Fruit fly (Drosophila melanogaster): ENCODE results near the gene iPLA2-VIA.

The iPLA2-VIA gene

DNA sequence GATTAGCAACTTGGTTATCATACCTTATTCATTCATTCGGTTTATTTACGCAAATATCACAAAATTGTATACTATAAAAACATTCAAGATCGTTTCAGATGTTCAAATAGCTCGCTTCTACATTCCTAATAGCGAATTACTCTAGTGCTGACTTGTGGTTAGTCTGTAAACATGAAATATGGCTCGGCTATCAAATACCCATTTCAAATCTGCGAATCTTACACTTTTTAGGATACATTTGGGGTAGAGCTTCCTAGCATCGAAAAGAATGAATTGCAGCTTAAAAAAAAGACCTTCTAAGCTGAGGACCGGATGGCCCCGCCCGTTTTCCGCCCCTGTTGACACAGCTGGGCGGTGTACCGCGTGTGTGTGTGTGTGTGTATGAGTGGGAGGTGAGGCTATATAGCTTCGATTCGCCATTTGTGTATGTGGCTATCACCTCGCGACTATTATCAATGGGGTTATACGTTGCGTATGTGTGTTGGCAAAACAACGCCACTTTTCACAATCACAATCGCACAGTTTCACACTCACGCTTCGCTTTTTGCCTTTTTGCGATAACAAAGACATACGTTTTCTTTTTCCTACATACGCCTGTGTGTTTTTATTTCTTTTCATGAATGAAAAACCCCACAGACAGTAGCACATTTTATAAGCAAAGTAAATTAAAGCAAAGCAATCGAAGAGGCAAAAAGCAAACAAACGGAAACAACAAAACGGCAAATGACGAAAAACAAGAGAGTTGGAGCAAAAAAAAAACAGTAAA is 17.4 kb downstream of the iPLA2-VIA start (continued):
- TF ChIP-seq CG34224 (GFP tag; IDR thresholded peaks at IDR 0.05; ENCODE audit: partially characterized antibody): peak; percentile 28; the same call in 1 of the 3 replicates
- peak; percentile 25 for TF ChIP-seq Hmr (GFP tag; optimal IDR thresholded peaks at IDR 0.05)
- no peak for TF ChIP-seq CG11085 (GFP tag; IDR thresholded peaks at IDR 0.05)
- TF ChIP-seq cwo (GFP tag; optimal IDR thresholded peaks at IDR 0.05): no peak

DNA sequence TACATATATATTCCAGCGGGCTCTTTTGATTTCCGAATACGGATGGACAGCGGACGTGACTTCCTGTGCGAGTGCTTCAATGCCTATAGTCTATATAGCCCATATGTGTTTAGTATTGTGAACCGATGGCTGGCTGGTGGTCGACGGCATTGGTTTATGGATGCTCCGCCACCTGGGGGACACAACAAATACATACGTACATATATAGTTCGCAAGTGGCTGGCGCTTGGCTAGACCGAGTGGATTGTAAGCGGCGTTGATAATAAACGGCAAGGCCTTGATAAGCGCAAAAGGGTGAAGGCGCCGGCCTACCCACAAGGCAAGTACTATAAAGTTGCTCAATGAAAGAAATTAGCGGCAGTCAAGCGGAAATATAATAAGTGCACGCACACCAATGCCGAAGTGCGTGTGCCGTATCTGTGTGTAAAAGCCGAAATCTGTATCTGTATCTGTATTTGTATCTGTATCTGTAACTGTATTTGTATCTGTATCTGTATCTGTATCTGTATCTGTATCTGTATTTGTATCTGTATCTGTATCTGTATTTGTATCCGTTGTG is 18.1 kb downstream of the iPLA2-VIA start:
- TF ChIP-seq Dbx (GFP tag; IDR thresholded peaks at IDR 0.05): 0 out of 3 replicates have a peak, but pooled peaks have one; percentile 19
- TF ChIP-seq Med (GFP tag): peak; percentile 59
- TF ChIP-seq rib (GFP tag; IDR thresholded peaks at IDR 0.05): peak; percentile 53; the same call in 1 of the 2 replicates
- peak; percentile 37; the same call in 1 of the 2 replicates for TF ChIP-seq GATAe (GFP tag; conservative IDR thresholded peaks at IDR 0.05)
- no peak for TF ChIP-seq CG5180 (GFP tag; optimal IDR thresholded peaks at IDR 0.05)
- no peak for TF ChIP-seq zfh1 (GFP tag; IDR thresholded peaks at IDR 0.05)
- TF ChIP-seq pnt (GFP tag; optimal IDR thresholded peaks at IDR 0.05): no peak
- TF ChIP-seq gt (GFP tag; IDR thresholded peaks at IDR 0.05): no peak
- TF ChIP-seq CG11085 (GFP tag; IDR thresholded peaks at IDR 0.05): 0 out of 2 replicates have a peak, but pooled peaks have one; percentile 33
- no peak for TF ChIP-seq CG32772 (GFP tag; IDR thresholded peaks at IDR 0.05)
- no peak for TF ChIP-seq Mes4 (GFP tag; optimal IDR thresholded peaks at IDR 0.05)
- no peak for TF ChIP-seq CG30431 (GFP tag; optimal IDR thresholded peaks at IDR 0.05)
- peak; percentile 58 for TF ChIP-seq cg (GFP tag; optimal IDR thresholded peaks at IDR 0.05)
- TF ChIP-seq ase (GFP tag; IDR thresholded peaks at IDR 0.05): no peak
- no peak for TF ChIP-seq lab (GFP tag; optimal IDR thresholded peaks at IDR 0.05)
- no peak for TF ChIP-seq Drgx (GFP tag; IDR thresholded peaks at IDR 0.05)
- TF ChIP-seq twi (tag; optimal IDR thresholded peaks at IDR 0.05): peak; percentile 31
- TF ChIP-seq gfzf (GFP tag; optimal IDR thresholded peaks at IDR 0.05): no peak
- TF ChIP-seq bab2 (GFP tag; optimal IDR thresholded peaks at IDR 0.05): no peak
- no peak for TF ChIP-seq pb (GFP tag; optimal IDR thresholded peaks at IDR 0.05)
- no peak for TF ChIP-seq CG2202 (tag; optimal IDR thresholded peaks at IDR 0.05)
- TF ChIP-seq CG6683 (GFP tag; optimal IDR thresholded peaks at IDR 0.05): no peak
- TF ChIP-seq CoRest (tag; optimal IDR thresholded peaks at IDR 0.05): no peak
- peak; percentile 93 for TF ChIP-seq sug (tag; optimal IDR thresholded peaks at IDR 0.05)
- no peak for TF ChIP-seq corto (GFP tag; optimal IDR thresholded peaks at IDR 0.05)
- TF ChIP-seq ham (GFP tag; IDR thresholded peaks at IDR 0.05): no peak
- no peak for TF ChIP-seq gem (tag; optimal IDR thresholded peaks at IDR 0.05)
- no peak for TF ChIP-seq Hmr (GFP tag; optimal IDR thresholded peaks at IDR 0.05)
- peak; percentile 59 for TF ChIP-seq exex (tag; optimal IDR thresholded peaks at IDR 0.05)
- TF ChIP-seq HmgZ (tag; optimal IDR thresholded peaks at IDR 0.05): peak; percentile 9
- TF ChIP-seq chinmo (GFP tag; IDR thresholded peaks at IDR 0.05; ENCODE audit: partially characterized antibody): 0 out of 4 replicates have a peak, but pooled peaks have one; percentile 33
- no peak for TF ChIP-seq fd64A (GFP tag; optimal IDR thresholded peaks at IDR 0.05)
- no peak for TF ChIP-seq Bgb (GFP tag; IDR thresholded peaks at IDR 0.05; ENCODE audit: partially characterized antibody)
- TF ChIP-seq CG4328 (GFP tag; optimal IDR thresholded peaks at IDR 0.05): no peak
- no peak for TF ChIP-seq Optix (GFP tag; IDR thresholded peaks at IDR 0.05)
- no peak for TF ChIP-seq CG34224 (GFP tag; IDR thresholded peaks at IDR 0.05; ENCODE audit: partially characterized antibody)
- TF ChIP-seq ranshi (GFP tag; IDR thresholded peaks at IDR 0.05): no peak
- peak; percentile 16 for TF ChIP-seq sens (GFP tag)
- TF ChIP-seq CG13624 (GFP tag; optimal IDR thresholded peaks at IDR 0.05): no peak
- no peak for TF ChIP-seq tna (GFP tag; IDR thresholded peaks at IDR 0.05; ENCODE audit: partially characterized antibody)
- no peak for TF ChIP-seq bsh (GFP tag; optimal IDR thresholded peaks at IDR 0.05)
- TF ChIP-seq fd3F (GFP tag; optimal IDR thresholded peaks at IDR 0.05): no peak
- no peak for TF ChIP-seq CG11504 (tag; optimal IDR thresholded peaks at IDR 0.05)
- TF ChIP-seq ftz-f1 (GFP tag; optimal IDR thresholded peaks at IDR 0.05): peak; percentile 81
- TF ChIP-seq aop (GFP tag; IDR thresholded peaks at IDR 0.05): no peak

Measured in whole organism, embryonic.